Worm (Caenorhabditis elegans) whole organism, young adult: ENCODE measurements around the gene flp-27.

Experiments used
- B0035.1 ChIP-seq: sonication (generic microtip); optimal IDR thresholded peaks from 2 replicates; lab custom pipeline; 2016; ENCODE audit warnings: missing genetic modification characterization, mild to moderate bottlenecking, missing compliant biosample characterization, missing genotype, missing genetic modification reagents
- B0261.1 ChIP-seq: sonication (generic microtip); optimal IDR thresholded peaks from 2 replicates; lab custom pipeline; 2016; ENCODE audit warnings: mild to moderate bottlenecking, missing genetic modification characterization, moderate library complexity, missing compliant biosample characterization
- B0336.3 ChIP-seq: fragments of 200-800 bp; sonication (Bioruptor generic); IDR thresholded peaks from 2 replicates; pipeline ENCODE4 v1.3.6; 2022; ENCODE audit warnings: missing genetic modification characterization, missing compliant biosample characterization
- C06A6.2 ChIP-seq: fragments of 200-800 bp; sonication (Bioruptor generic); conservative IDR thresholded peaks from 2 replicates; pipeline ENCODE4 v1.3.6; 2022; ENCODE audit warnings: missing genetic modification characterization, missing compliant biosample characterization
- C17E4.6 ChIP-seq: fragments of 200-800 bp; sonication (Bioruptor generic); IDR thresholded peaks from 2 replicates; pipeline ENCODE4 v1.3.6; 2022; ENCODE audit warnings: missing genetic modification reagents, missing genetic modification characterization, missing compliant biosample characterization
- F49E8.2 ChIP-seq: sonication (generic microtip); optimal IDR thresholded peaks from 3 replicates; lab custom pipeline; 2017; ENCODE audit warnings: missing genetic modification characterization, mild to moderate bottlenecking, missing compliant biosample characterization, antibody characterized with exemption, moderate library complexity; ENCODE audit not compliant: insufficient read depth
- F52B5.7 ChIP-seq: sonication (generic microtip); optimal IDR thresholded peaks from 2 replicates; lab custom pipeline; 2016; ENCODE audit warnings: mild to moderate bottlenecking, missing genetic modification characterization, missing compliant biosample characterization
- F57C9.4 ChIP-seq: sonication (generic microtip); optimal IDR thresholded peaks from 2 replicates; lab custom pipeline; 2017; ENCODE audit warnings: mild to moderate bottlenecking, missing genetic modification characterization, missing compliant biosample characterization
- Y53F4B.3 ChIP-seq: fragments of 200-800 bp; sonication (Bioruptor generic); IDR thresholded peaks from 2 replicates; pipeline ENCODE4 v1.3.6; 2022; ENCODE audit warnings: missing genetic modification reagents, missing genetic modification characterization, missing compliant biosample characterization
- Y56A3A.18 ChIP-seq: fragments of 200-800 bp; sonication (Bioruptor generic); IDR thresholded peaks from 2 replicates; pipeline ENCODE4 v1.3.6; 2022; ENCODE audit warnings: missing genetic modification reagents, missing genetic modification characterization, missing compliant biosample characterization
- Y79H2A.3 ChIP-seq: fragments of 200-800 bp; sonication (Bioruptor generic); conservative IDR thresholded peaks from 2 replicates; pipeline ENCODE4 v1.3.6; 2022; ENCODE audit warnings: missing genetic modification reagents, missing genetic modification characterization, missing compliant biosample characterization
- ZK185.1 ChIP-seq: sonication (generic microtip); optimal IDR thresholded peaks from 2 replicates; lab custom pipeline; 2016; ENCODE audit warnings: mild to moderate bottlenecking, missing genetic modification characterization, missing compliant biosample characterization; ENCODE audit not compliant: poor library complexity, severe bottlenecking
- ama-1 ChIP-seq, 3 experiments: fragments of 150-350 bp in 1 of 3; sonication (generic microtip) in 2 of 3; optimal IDR thresholded peaks; 2 replicates each; lab custom pipeline; 2014 to 2018; ENCODE audit warnings: missing biosample characterization in 2 of 3, missing genetic modification characterization in 2 of 3, missing genetic modification reagents in 2 of 3
- athp-1 ChIP-seq: sonication (generic microtip); optimal IDR thresholded peaks from 2 replicates; lab custom pipeline; 2017; ENCODE audit warnings: mild to moderate bottlenecking, missing genetic modification characterization, missing compliant biosample characterization
- bed-1 ChIP-seq: fragments of 200-800 bp; sonication (Bioruptor generic); IDR thresholded peaks from 2 replicates; pipeline ENCODE4 v1.3.6; 2022; ENCODE audit warnings: missing genetic modification reagents, missing genetic modification characterization, missing compliant biosample characterization
- cebp-1 ChIP-seq, 2 experiments: fragments of 200-800 bp in 1 of 2; sonication (Bioruptor generic) in 1 of 2; sonication (generic microtip) in 1 of 2; IDR thresholded peaks in 1 of 2; optimal IDR thresholded peaks in 1 of 2; 2 replicates each; pipeline versions ENCODE4 v1.3.6 to Lab custom; 2017 to 2022; ENCODE audit warnings: missing compliant biosample characterization in 2 of 2, missing genetic modification characterization in 2 of 2, mild to moderate bottlenecking in 1 of 2, missing genetic modification reagents in 1 of 2, moderate library complexity in 1 of 2
- ceh-27 ChIP-seq: fragments of 200-800 bp; sonication (Bioruptor generic); optimal IDR thresholded peaks from 2 replicates; lab custom pipeline; 2018; ENCODE audit warnings: mild to moderate bottlenecking, missing genetic modification characterization, moderate library complexity, missing compliant biosample characterization
- ceh-79 ChIP-seq: sonication (generic microtip); optimal IDR thresholded peaks from 2 replicates; lab custom pipeline; 2017; ENCODE audit warnings: mild to moderate bottlenecking, missing genetic modification characterization, missing compliant biosample characterization
- ceh-91 ChIP-seq: fragments of 200-800 bp; sonication (Bioruptor generic); IDR thresholded peaks from 2 replicates; pipeline ENCODE4 v1.3.6; 2022; ENCODE audit warnings: missing genetic modification reagents, missing genetic modification characterization, missing compliant biosample characterization
- egl-44 ChIP-seq: fragments of 200-800 bp; sonication (Bioruptor generic); IDR thresholded peaks from 2 replicates; pipeline ENCODE4 v1.3.6; 2022; ENCODE audit warnings: missing genetic modification reagents, missing genetic modification characterization, missing compliant biosample characterization
- ekl-4 ChIP-seq: fragments of 200-800 bp; sonication (Bioruptor generic); IDR thresholded peaks from 2 replicates; pipeline ENCODE4 v1.3.6; 2022; ENCODE audit warnings: missing genetic modification reagents, missing genetic modification characterization, missing compliant biosample characterization
- ets-4 ChIP-seq: fragments of 200-800 bp; sonication (Bioruptor generic); optimal IDR thresholded peaks from 2 replicates; lab custom pipeline; 2018; ENCODE audit warnings: mild to moderate bottlenecking, missing genetic modification characterization, missing compliant biosample characterization
- him-1 ChIP-seq: sonication (generic microtip); optimal IDR thresholded peaks from 2 replicates; lab custom pipeline; 2016; ENCODE audit warnings: missing genotype, missing genetic modification reagents, missing genetic modification characterization, missing compliant biosample characterization
- hmg-1.2 ChIP-seq: fragments of 200-800 bp; sonication (Bioruptor generic); IDR thresholded peaks from 2 replicates; pipeline ENCODE4 v1.3.6; 2022; ENCODE audit warnings: missing genetic modification reagents, missing genetic modification characterization, missing compliant biosample characterization
- hrde-1 ChIP-seq: sonication (generic microtip); optimal IDR thresholded peaks from 2 replicates; lab custom pipeline; 2016; ENCODE audit warnings: missing genetic modification characterization, mild to moderate bottlenecking, missing compliant biosample characterization, moderate library complexity, missing genotype, missing genetic modification reagents, borderline replicate concordance
- hsf-1 ChIP-seq: fragments of 200-800 bp; sonication (Bioruptor generic); IDR thresholded peaks from 2 replicates; pipeline ENCODE4 v1.3.6; 2022; ENCODE audit warnings: missing genetic modification reagents, missing genetic modification characterization, missing compliant biosample characterization
- lin-26 ChIP-seq: fragments of 200-800 bp; sonication (Bioruptor generic); IDR thresholded peaks from 2 replicates; pipeline ENCODE4 v1.3.6; 2022; ENCODE audit warnings: missing genetic modification reagents, missing genetic modification characterization, missing compliant biosample characterization
- lin-40 ChIP-seq: sonication (generic microtip); optimal IDR thresholded peaks from 2 replicates; lab custom pipeline; 2016; ENCODE audit warnings: missing genetic modification characterization, mild to moderate bottlenecking, missing compliant biosample characterization, missing genotype, missing genetic modification reagents
- lin-54 ChIP-seq: fragments of 200-800 bp; sonication (Bioruptor generic); optimal IDR thresholded peaks from 2 replicates; lab custom pipeline; 2018; ENCODE audit warnings: mild to moderate bottlenecking, missing genetic modification characterization, missing compliant biosample characterization
- madf-10 ChIP-seq: sonication (generic microtip); optimal IDR thresholded peaks from 2 replicates; lab custom pipeline; 2016; ENCODE audit warnings: mild to moderate bottlenecking, missing genetic modification characterization, missing compliant biosample characterization
- mcd-1 ChIP-seq: fragments of 200-800 bp; sonication (Bioruptor generic); IDR thresholded peaks from 2 replicates; pipeline ENCODE4 v1.3.6; 2022; ENCODE audit warnings: missing genetic modification reagents, missing genetic modification characterization, missing compliant biosample characterization
- nfyb-1 ChIP-seq: fragments of 200-800 bp; sonication (Bioruptor generic); IDR thresholded peaks from 2 replicates; pipeline ENCODE4 v1.3.6; 2022; ENCODE audit warnings: missing genetic modification reagents, missing genetic modification characterization, missing compliant biosample characterization
- pbrm-1 ChIP-seq: fragments of 200-800 bp; sonication (Bioruptor generic); IDR thresholded peaks from 2 replicates; pipeline ENCODE4 v1.3.6; 2022; ENCODE audit warnings: missing genetic modification reagents, missing genetic modification characterization, missing compliant biosample characterization
- sea-2 ChIP-seq: fragments of 200-800 bp; sonication (Bioruptor generic); IDR thresholded peaks from 2 replicates; pipeline ENCODE4 v1.3.6; 2022; ENCODE audit warnings: missing genetic modification characterization, missing compliant biosample characterization
- snpc-1.3 ChIP-seq: sonication (generic microtip); optimal IDR thresholded peaks from 2 replicates; lab custom pipeline; 2017; ENCODE audit warnings: missing genetic modification characterization, mild to moderate bottlenecking, missing compliant biosample characterization, antibody characterized with exemption, moderate library complexity, missing genotype, missing genetic modification reagents; ENCODE audit not compliant: insufficient read depth
- snpc-3.4 ChIP-seq: sonication (generic microtip); optimal IDR thresholded peaks from 2 replicates; lab custom pipeline; 2017; ENCODE audit warnings: missing genetic modification characterization, mild to moderate bottlenecking, missing compliant biosample characterization, antibody characterized with exemption, moderate library complexity, missing genotype, missing genetic modification reagents
- snpc-4 ChIP-seq, 5 experiments: fragments of 150-350 bp in 1 of 5; sonication (generic microtip) in 4 of 5; optimal IDR thresholded peaks; 2 replicates each; lab custom pipeline; 2014 to 2018; ENCODE audit warnings: missing genetic modification characterization in 5 of 5, missing biosample characterization in 3 of 5, antibody characterized with exemption in 2 of 5, mild to moderate bottlenecking in 2 of 5, missing compliant biosample characterization in 2 of 5, missing genotype in 2 of 5, moderate library complexity in 2 of 5, missing genetic modification reagents in 1 of 5
- somi-1 ChIP-seq: fragments of 200-800 bp; sonication (Bioruptor generic); optimal IDR thresholded peaks from 2 replicates; lab custom pipeline; 2018; ENCODE audit warnings: mild to moderate bottlenecking, missing genetic modification characterization, missing compliant biosample characterization
- unc-130 ChIP-seq: sonication (generic microtip); optimal IDR thresholded peaks from 2 replicates; lab custom pipeline; 2016; ENCODE audit warnings: missing genetic modification reagents, missing genetic modification characterization, missing compliant biosample characterization
- unc-62 ChIP-seq: fragments of 150-350 bp; optimal IDR thresholded peaks from 2 replicates; lab custom pipeline; 2014; ENCODE audit warnings: missing biosample characterization, missing genetic modification reagents, missing genetic modification characterization
- zim-3 ChIP-seq: sonication (generic microtip); optimal IDR thresholded peaks from 2 replicates; lab custom pipeline; 2017; ENCODE audit warnings: mild to moderate bottlenecking, missing genetic modification characterization, moderate library complexity, missing compliant biosample characterization

The flp-27 gene

DNA sequence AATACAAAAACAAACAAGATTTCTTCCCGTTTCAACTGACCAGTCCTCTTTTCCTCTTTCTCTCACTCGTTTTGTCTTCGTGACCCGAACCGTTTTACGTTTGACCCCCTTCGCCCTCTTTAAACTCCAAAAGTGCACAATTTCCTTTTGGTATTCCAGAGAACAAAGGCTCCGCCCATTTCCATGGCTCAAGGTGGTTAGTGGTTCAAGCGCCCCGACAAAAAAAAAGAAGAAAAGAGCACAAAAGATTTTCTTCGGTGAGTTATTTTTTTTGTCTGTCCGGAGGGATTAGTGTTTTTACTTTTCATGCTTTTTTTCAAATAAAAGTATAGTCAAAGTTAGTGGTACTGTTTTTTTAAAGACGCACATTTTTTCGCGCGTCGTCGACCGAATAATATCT is 26.7 kb downstream of the flp-27 start, which contains the start of gene osta-2:
Gene osta-2, plus strand, starts transcription at position 160 of the 400 bp plus-strand sequence.
- TF ChIP-seq snpc-1.3 (no peak), nfyb-1 (GFP tag; lab: Robert Waterston, UW) (0 out of 2 replicates have a peak, but pooled peaks have one; percentile 34)

- TF ChIP-seq madf-10 (tag; lab: Kevin White, UChicago) (no peak), zim-3 (tag; lab: Kevin White, UChicago) (no peak)
- TF ChIP-seq, all 124 proteins: peak for 0
These were observed 27.4 kb downstream of the flp-27 start for ce11 chrII:5708154-5708553.

- TF ChIP-seq F52B5.7 (no peak), sea-2 (GFP tag; lab: Robert Waterston, UW) (no peak), ceh-91 (GFP tag; lab: Robert Waterston, UW) (no peak), C17E4.6 (GFP tag; lab: Robert Waterston, UW) (no peak), B0261.1 (tag; lab: Kevin White, UChicago) (no peak), C06A6.2 (GFP tag; lab: Robert Waterston, UW) (no peak), athp-1 (no peak), F49E8.2 (tag; lab: Kevin White, UChicago) (no peak)
- TF ChIP-seq, all 124 proteins: peak for 0
These were observed 30.0 kb downstream of the flp-27 start for ce11 chrII:5710835-5711234.

- TF ChIP-seq him-1, result peak; percentile 3
- TF ChIP-seq ekl-4 (GFP tag; lab: Robert Waterston, UW), result peak; percentile 43; the same call in 1 of the 2 replicates
- TF ChIP-seq lin-26, result peak; percentile 38; the same call in 1 of the 2 replicates
- TF ChIP-seq zim-3 (tag; lab: Kevin White, UChicago), result no peak
- TF ChIP-seq lin-54 (GFP tag; lab: Kevin White, UChicago), result peak; percentile 20
- no peak for TF ChIP-seq ama-1 (optimal IDR thresholded peaks at IDR 0.05; lab: Kevin White, UChicago)
- TF ChIP-seq ama-1 (GFP tag; optimal IDR thresholded peaks at IDR 0.05; lab: Kevin White, UChicago), result peak in 1 of 2 experiments; percentile 45
- peak; percentile 60; the same call in 1 of the 2 replicates for TF ChIP-seq B0336.3 (GFP tag; lab: Robert Waterston, UW)
- no peak for TF ChIP-seq Y53F4B.3 (GFP tag; lab: Robert Waterston, UW)
- TF ChIP-seq ceh-79 (tag; lab: Kevin White, UChicago), result no peak
- TF ChIP-seq somi-1 (GFP tag; lab: Kevin White, UChicago), result no peak
- peak; percentile 24 for TF ChIP-seq snpc-4 (GFP tag; optimal IDR thresholded peaks at IDR 0.05; lab: Kevin White, UChicago)
- TF ChIP-seq snpc-4 (tag; optimal IDR thresholded peaks at IDR 0.05; lab: Kevin White, UChicago), result peak in 1 of 4 experiments; percentile 30
- TF ChIP-seq unc-130 (GFP tag; lab: Kevin White, UChicago), result no peak
- TF ChIP-seq B0035.1, result no peak
- no peak for TF ChIP-seq unc-62 (GFP tag; lab: Kevin White, UChicago)
- no peak for TF ChIP-seq ets-4 (GFP tag; lab: Kevin White, UChicago)
- TF ChIP-seq lin-40, result no peak
- TF ChIP-seq Y56A3A.18, result no peak
- peak; percentile 67 for TF ChIP-seq hsf-1 (GFP tag; lab: Robert Waterston, UW)
- TF ChIP-seq ceh-27 (GFP tag; lab: Kevin White, UChicago), result no peak
- no peak for TF ChIP-seq B0261.1 (tag; lab: Kevin White, UChicago)
- peak; percentile 50 for TF ChIP-seq snpc-3.4 (tag; lab: Kevin White, UChicago)
- peak; percentile 68 for TF ChIP-seq hrde-1 (tag; lab: Kevin White, UChicago)
- TF ChIP-seq ZK185.1 (tag; lab: Kevin White, UChicago), result peak; percentile 35
- no peak for TF ChIP-seq pbrm-1 (GFP tag; lab: Robert Waterston, UW)
- no peak for TF ChIP-seq egl-44
- TF ChIP-seq Y79H2A.3, result no peak
- no peak for TF ChIP-seq hmg-1.2
- TF ChIP-seq F57C9.4 (tag; lab: Kevin White, UChicago), result no peak
- no peak for TF ChIP-seq bed-1 (GFP tag; lab: Robert Waterston, UW)
- TF ChIP-seq mcd-1 (GFP tag; lab: Robert Waterston, UW), result no peak
- no peak for TF ChIP-seq cebp-1 (GFP tag; IDR thresholded peaks at IDR 0.05; lab: Robert Waterston, UW)
- peak; percentile 24 for TF ChIP-seq cebp-1 (tag; optimal IDR thresholded peaks at IDR 0.05; lab: Kevin White, UChicago)
These were observed 31.3 kb downstream of the flp-27 start for ce11 chrII:5712126-5712525.
